Worm (Caenorhabditis elegans): ENCODE data around the gene nyn-1.

Gene nyn-1

DNA sequence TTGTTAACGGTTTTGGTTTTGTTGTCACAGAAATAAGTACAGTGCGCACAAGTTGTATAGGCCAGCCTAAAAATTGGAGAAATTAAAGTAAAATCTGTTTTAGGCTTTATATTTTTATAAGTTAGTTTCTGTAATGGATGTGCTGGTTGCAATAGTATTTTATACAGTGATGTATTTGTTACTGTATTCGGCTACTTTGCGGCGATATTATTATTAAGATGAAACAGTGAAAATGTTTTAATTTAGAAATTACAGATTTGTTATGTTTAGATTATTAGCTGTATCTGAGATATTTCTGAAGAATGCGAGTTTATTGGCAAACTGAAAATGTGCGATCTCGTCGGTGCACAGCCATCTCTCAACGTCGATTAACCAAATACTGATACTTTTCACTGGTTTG is 39.3 kb downstream of the nyn-1 start, which contains the start of gene ule-4:
TSS of gene ule-4 (minus strand) at position 101 of the 400 bp plus-strand sequence.
- no peak for TF ChIP-seq isw-1 (GFP tag; IDR thresholded peaks at IDR 0.05)
- TF ChIP-seq nhr-85 (tag), result no peak
- TF ChIP-seq mep-1 (tag; optimal IDR thresholded peaks at IDR 0.05), result no peak
- TF ChIP-seq zag-1 (tag; optimal IDR thresholded peaks at IDR 0.05), result no peak
- TF ChIP-seq rnt-1 (tag; optimal IDR thresholded peaks at IDR 0.05), result no peak
- no peak for TF ChIP-seq nhr-20 (tag; optimal IDR thresholded peaks at IDR 0.05)
- no peak for TF ChIP-seq unc-98 (GFP tag; IDR thresholded peaks at IDR 0.05)
- TF ChIP-seq nhr-84 (tag; optimal IDR thresholded peaks at IDR 0.05), result no peak
- TF ChIP-seq nhr-12 (tag; optimal IDR thresholded peaks at IDR 0.05), result no peak

DNA sequence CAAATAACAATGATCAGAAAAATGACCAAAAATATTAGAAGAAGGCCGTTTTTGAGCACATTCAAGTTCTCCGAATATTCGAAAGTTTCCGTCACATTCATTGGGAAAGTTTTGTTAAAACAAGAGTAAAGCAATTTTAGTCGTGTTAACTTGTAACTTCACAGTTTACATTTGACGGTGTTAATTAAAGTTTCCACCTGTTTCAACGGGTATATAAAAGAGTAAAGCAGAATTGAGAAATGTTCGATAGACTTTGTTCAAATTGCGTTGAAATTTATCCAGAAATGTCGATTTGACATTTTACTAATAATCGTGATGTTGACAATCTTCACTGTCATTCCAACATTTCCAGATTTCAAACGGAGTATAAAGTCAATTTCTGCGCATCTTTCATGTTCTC is 41.0 kb downstream of the nyn-1 start, which contains the start of gene srz-29:
TSS of gene srz-29 (minus strand) at position 101 of the 400 bp plus-strand sequence.
- TF ChIP-seq C16A3.4 (tag; optimal IDR thresholded peaks at IDR 0.05) (no peak), irx-1 (tag; optimal IDR thresholded peaks at IDR 0.05) (no peak), zip-4 (GFP tag; optimal IDR thresholded peaks at IDR 0.05) (no peak), mab-9 (GFP tag; IDR thresholded peaks at IDR 0.05) (no peak), nhr-11 (tag; optimal IDR thresholded peaks at IDR 0.05) (no peak), alr-1 (tag; optimal IDR thresholded peaks at IDR 0.05; ENCODE audit: borderline replicate concordance) (no peak), tbx-2 (tag; optimal IDR thresholded peaks at IDR 0.05) (no peak), dsc-1 (tag; optimal IDR thresholded peaks at IDR 0.05) (no peak), nhr-77 (tag; optimal IDR thresholded peaks at IDR 0.05) (no peak), C04F5.9 (tag; optimal IDR thresholded peaks at IDR 0.05) (no peak)

DNA sequence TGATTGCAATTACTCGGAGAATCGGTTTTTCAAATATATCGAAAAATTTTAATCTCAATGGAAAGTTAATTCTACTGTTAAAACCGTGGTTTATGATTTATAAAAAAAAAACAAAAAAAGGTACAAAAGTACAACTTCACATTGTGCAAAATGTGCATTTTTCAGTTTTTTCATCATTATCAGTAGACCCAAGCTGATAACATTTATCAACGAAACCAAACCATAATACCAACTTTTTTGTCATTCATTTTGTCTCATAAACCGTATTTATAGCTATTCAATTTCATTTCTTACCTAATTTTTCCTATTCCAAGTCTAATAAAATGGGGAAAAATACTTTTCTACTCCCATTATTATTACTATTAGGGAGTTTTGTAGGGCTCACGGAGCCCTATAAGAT is 47.8 kb downstream of the nyn-1 start, which contains the start of gene ugt-22:
TSS of gene ugt-22 (plus strand) at position 234 of the 400 bp plus-strand sequence.
- TF ChIP-seq nhr-237 (tag; optimal IDR thresholded peaks at IDR 0.05) (no peak), unc-62 (GFP tag; optimal IDR thresholded peaks at IDR 0.05) (no peak), mab-9 (GFP tag; IDR thresholded peaks at IDR 0.05) (no peak), ceh-88 (GFP tag; IDR thresholded peaks at IDR 0.05) (no peak), unc-98 (GFP tag; IDR thresholded peaks at IDR 0.05) (no peak), lin-35 (GFP tag; optimal IDR thresholded peaks at IDR 0.05) (peak in 1 of 2 experiments; percentile 8), lin-14 (GFP tag; optimal IDR thresholded peaks at IDR 0.05) (no peak), efl-1 (optimal IDR thresholded peaks at IDR 0.05) (no peak), efl-1 (GFP tag; optimal IDR thresholded peaks at IDR 0.05 in 1 of 2) (peak in 1 of 2 experiments; percentile 66), elt-2 (tag; optimal IDR thresholded peaks at IDR 0.05) (peak; percentile 80), rnt-1 (tag; optimal IDR thresholded peaks at IDR 0.05) (no peak), mdl-1 (tag; optimal IDR thresholded peaks at IDR 0.05) (no peak), C34B4.2 (tag; optimal IDR thresholded peaks at IDR 0.05) (no peak), nhr-77 (tag; optimal IDR thresholded peaks at IDR 0.05) (no peak), ceh-90 (tag; optimal IDR thresholded peaks at IDR 0.05) (no peak), unc-86 (tag; optimal IDR thresholded peaks at IDR 0.05) (no peak), dsc-1 (tag; optimal IDR thresholded peaks at IDR 0.05) (no peak), sup-37 (GFP tag; optimal IDR thresholded peaks at IDR 0.05) (no peak), tlp-1 (tag; optimal IDR thresholded peaks at IDR 0.05) (peak; percentile 1)

DNA sequence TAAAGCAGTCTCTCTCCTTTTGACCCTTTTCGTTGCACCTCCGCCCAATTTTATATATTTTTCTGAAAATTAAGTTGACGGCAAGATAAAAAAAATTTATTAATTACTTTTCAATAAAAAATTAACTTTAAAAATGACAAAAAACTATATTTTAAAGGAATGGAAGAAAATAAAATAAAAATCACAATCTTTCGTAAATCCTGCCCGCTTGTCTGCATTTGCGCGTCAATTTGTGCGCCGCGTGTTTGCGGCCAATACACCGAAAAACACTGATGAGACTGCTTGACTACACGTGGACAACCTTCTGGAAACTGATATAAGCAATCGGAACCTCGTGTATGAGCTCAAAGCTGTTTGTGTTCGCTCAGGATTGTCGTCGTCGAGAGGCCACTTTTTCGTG is 49.8 kb downstream of the nyn-1 start, which contains the start of gene C08F11.7:
TSS of gene C08F11.7 (plus strand) at position 301 of the 400 bp plus-strand sequence.
- TF ChIP-seq ztf-11 (tag; optimal IDR thresholded peaks at IDR 0.05) (no peak), elt-3 (tag; optimal IDR thresholded peaks at IDR 0.05) (no peak), nhr-76 (tag; optimal IDR thresholded peaks at IDR 0.05) (no peak)
